Worm (Caenorhabditis elegans) whole organism, mixed stage, embryonic: Measurements from ENCODE around the gene ZK666.1.
"Not testable (repeated sequence)": the region's sequence is repeated elsewhere in the genome, so short reads cannot be mapped to it uniquely, and the experiment has no call there.

Source experiments
- M03D4.4 ChIP-seq: sonication (generic microtip); optimal IDR thresholded peaks from 2 replicates; lab custom pipeline; 2017; ENCODE audit warnings: mild to moderate bottlenecking, missing genetic modification characterization, missing compliant biosample characterization
- bed-3 ChIP-seq: fragments of 200-800 bp; sonication (Bioruptor generic); optimal IDR thresholded peaks from 3 replicates; lab custom pipeline; 2018; ENCODE audit warnings: mild to moderate bottlenecking, missing genetic modification characterization, moderate library complexity, missing compliant biosample characterization
- blmp-1 ChIP-seq: fragments of 150-350 bp; optimal IDR thresholded peaks from 2 replicates; lab custom pipeline; 2014; ENCODE audit warnings: missing biosample characterization, missing genetic modification characterization
- ceh-39 ChIP-seq: fragments of 150-350 bp; optimal IDR thresholded peaks from 2 replicates; lab custom pipeline; 2014; ENCODE audit warnings: missing biosample characterization, missing genetic modification characterization
- ceh-43 ChIP-seq: fragments of 200-800 bp; sonication (Bioruptor generic); optimal IDR thresholded peaks from 2 replicates; lab custom pipeline; 2018; ENCODE audit warnings: mild to moderate bottlenecking, missing genetic modification characterization, moderate library complexity, missing compliant biosample characterization
- ces-1 ChIP-seq: fragments of 150-350 bp; optimal IDR thresholded peaks from 2 replicates; lab custom pipeline; 2014; ENCODE audit warnings: missing biosample characterization, missing genetic modification reagents, missing genetic modification characterization
- cnd-1 ChIP-seq: fragments of 200-800 bp; sonication (Bioruptor generic); optimal IDR thresholded peaks from 2 replicates; lab custom pipeline; 2018; ENCODE audit warnings: mild to moderate bottlenecking, missing genetic modification characterization, missing compliant biosample characterization
- drap-1 ChIP-seq: fragments of 200-800 bp; sonication (Bioruptor generic); optimal IDR thresholded peaks from 3 replicates; lab custom pipeline; 2018; ENCODE audit warnings: mild to moderate bottlenecking, missing genetic modification characterization, missing compliant biosample characterization
- elt-1 ChIP-seq: sonication (generic microtip); optimal IDR thresholded peaks from 2 replicates; lab custom pipeline; 2017; ENCODE audit warnings: missing genetic modification characterization, mild to moderate bottlenecking, missing compliant biosample characterization, antibody characterized with exemption, moderate library complexity, borderline replicate concordance; ENCODE audit not compliant: insufficient read depth
- elt-3 ChIP-seq: fragments of 150-350 bp; optimal IDR thresholded peaks from 2 replicates; lab custom pipeline; 2014; ENCODE audit warnings: missing biosample characterization, missing genetic modification characterization
- flh-1 ChIP-seq: fragments of 200-800 bp; sonication (Bioruptor generic); optimal IDR thresholded peaks from 2 replicates; lab custom pipeline; 2018; ENCODE audit warnings: mild to moderate bottlenecking, missing genetic modification characterization, moderate library complexity, missing compliant biosample characterization
- ham-2 ChIP-seq: fragments of 200-800 bp; sonication (Bioruptor generic); optimal IDR thresholded peaks from 2 replicates; lab custom pipeline; 2018; ENCODE audit warnings: mild to moderate bottlenecking, missing genetic modification characterization, missing compliant biosample characterization
- hlh-1 ChIP-seq: fragments of 150-350 bp; optimal IDR thresholded peaks from 2 replicates; lab custom pipeline; 2014; ENCODE audit warnings: missing biosample characterization, missing genetic modification reagents, missing genetic modification characterization
- lin-13 ChIP-seq: fragments of 150-350 bp; optimal IDR thresholded peaks from 2 replicates; lab custom pipeline; 2014; ENCODE audit warnings: missing biosample characterization, missing genetic modification characterization
- lin-32 ChIP-seq: fragments of 200-800 bp; sonication (Bioruptor generic); optimal IDR thresholded peaks from 2 replicates; lab custom pipeline; 2018; ENCODE audit warnings: mild to moderate bottlenecking, missing genetic modification characterization, missing compliant biosample characterization
- lsy-2 ChIP-seq: fragments of 150-350 bp; optimal IDR thresholded peaks from 2 replicates; lab custom pipeline; 2014; ENCODE audit warnings: missing biosample characterization, missing genetic modification characterization
- mab-5 ChIP-seq: fragments of 150-350 bp; optimal IDR thresholded peaks from 2 replicates; lab custom pipeline; 2014; ENCODE audit warnings: missing biosample characterization, missing genetic modification characterization
- mep-1 ChIP-seq: fragments of 150-350 bp; optimal IDR thresholded peaks from 2 replicates; lab custom pipeline; 2017; ENCODE audit warnings: missing biosample characterization, missing genetic modification reagents, missing genetic modification characterization, inconsistent platforms
- mls-2 ChIP-seq: sonication (generic microtip); optimal IDR thresholded peaks from 2 replicates; lab custom pipeline; 2016; ENCODE audit warnings: mild to moderate bottlenecking, missing genetic modification characterization, moderate library complexity, missing compliant biosample characterization
- nhr-2 ChIP-seq: fragments of 150-350 bp; optimal IDR thresholded peaks from 2 replicates; lab custom pipeline; 2014; ENCODE audit warnings: missing biosample characterization, missing genetic modification characterization
- nhr-237 ChIP-seq: fragments of 150-350 bp; optimal IDR thresholded peaks from 2 replicates; lab custom pipeline; 2014; ENCODE audit warnings: missing biosample characterization, missing genetic modification characterization
- nhr-28 ChIP-seq: fragments of 150-350 bp; optimal IDR thresholded peaks from 2 replicates; lab custom pipeline; 2014; ENCODE audit warnings: missing biosample characterization, missing genetic modification characterization
- nhr-76 ChIP-seq: sonication (generic microtip); optimal IDR thresholded peaks from 2 replicates; lab custom pipeline; 2017; ENCODE audit warnings: missing biosample characterization, missing genetic modification characterization
- sem-2 ChIP-seq: fragments of 200-800 bp; sonication (Bioruptor generic); optimal IDR thresholded peaks from 2 replicates; lab custom pipeline; 2018; ENCODE audit warnings: mild to moderate bottlenecking, missing genetic modification characterization, missing compliant biosample characterization
- snpc-4 ChIP-seq: fragments of 150-350 bp; optimal IDR thresholded peaks from 2 replicates; lab custom pipeline; 2014; ENCODE audit warnings: missing biosample characterization, missing genetic modification characterization
- sptf-1 ChIP-seq: sonication (generic microtip); optimal IDR thresholded peaks from 2 replicates; lab custom pipeline; 2017; ENCODE audit warnings: mild to moderate bottlenecking, missing genetic modification characterization, moderate library complexity, missing compliant biosample characterization
- tbx-8 ChIP-seq: fragments of 200-800 bp; sonication (Bioruptor generic); optimal IDR thresholded peaks from 2 replicates; lab custom pipeline; 2018; ENCODE audit warnings: mild to moderate bottlenecking, missing genetic modification characterization, moderate library complexity, missing compliant biosample characterization
- unc-39 ChIP-seq: fragments of 150-350 bp; optimal IDR thresholded peaks from 2 replicates; lab custom pipeline; 2014; ENCODE audit warnings: missing biosample characterization, missing genetic modification characterization
- zip-8 ChIP-seq: fragments of 150-350 bp; optimal IDR thresholded peaks from 2 replicates; lab custom pipeline; 2014; ENCODE audit warnings: missing biosample characterization, missing genetic modification characterization
- ztf-11 ChIP-seq: fragments of 150-350 bp; optimal IDR thresholded peaks from 2 replicates; lab custom pipeline; 2014; ENCODE audit warnings: missing biosample characterization, missing genetic modification characterization

Gene ZK666.1

DNA sequence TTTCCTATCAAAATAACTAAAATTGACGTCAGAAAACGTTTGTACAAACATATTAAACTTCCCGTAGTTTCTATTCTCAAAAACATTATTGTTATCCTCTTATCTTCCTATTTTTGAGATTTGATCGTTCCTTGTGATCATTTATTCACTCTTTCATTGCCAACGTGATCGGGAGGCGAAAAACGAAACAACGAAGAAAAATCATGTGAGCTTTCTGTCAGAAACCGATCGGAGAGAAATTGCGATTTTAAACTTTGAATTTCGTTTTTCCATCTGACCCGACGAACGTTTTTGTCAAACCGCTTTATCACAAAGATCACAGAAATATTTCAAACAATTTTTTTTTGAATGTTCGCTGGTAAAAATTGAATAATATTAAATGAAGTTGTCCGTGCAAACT, 24.8 kb downstream of the ZK666.1 start:
- TF ChIP-seq ceh-43 (GFP tag; lab: Kevin White, UChicago) (no peak), drap-1 (GFP tag; lab: Kevin White, UChicago) (no peak), blmp-1 (no peak), mep-1 (no peak), hlh-1 (tag; lab: Kevin White, UChicago) (no peak), nhr-237 (tag; lab: Kevin White, UChicago) (no peak)

ce11 chrII:10445738-10446137, 25.4 kb downstream of the ZK666.1 start:
- no peak for TF ChIP-seq ceh-43 (GFP tag; lab: Kevin White, UChicago)

ce11 chrII:10444971-10445707, 26.0 kb downstream of the ZK666.1 start:
- TF ChIP-seq ham-2 (no peak), lsy-2 (tag; lab: Kevin White, UChicago) (peak; percentile 77)

DNA sequence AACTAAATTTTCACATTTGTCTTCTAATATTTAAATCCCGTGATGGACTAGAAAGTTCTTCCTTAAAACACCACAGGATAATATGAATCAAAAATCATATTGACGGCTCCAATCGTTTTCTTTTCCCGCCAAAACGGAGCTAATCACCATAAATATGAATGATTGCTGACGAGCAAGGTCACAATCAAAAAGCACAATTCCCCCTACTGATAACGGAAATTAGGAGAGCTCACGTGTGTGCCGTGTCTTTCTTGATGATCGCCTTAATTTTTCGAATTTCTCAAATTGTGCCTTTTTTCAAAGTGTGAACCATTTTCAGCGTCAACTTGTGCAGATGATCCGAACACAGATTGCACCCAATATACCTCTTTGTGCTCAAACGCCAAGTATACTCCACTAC, 27.2 kb downstream of the ZK666.1 start:
- no peak for TF ChIP-seq hlh-1 (tag; lab: Kevin White, UChicago)
- TF ChIP-seq nhr-237 (tag; lab: Kevin White, UChicago), result no peak
- TF ChIP-seq cnd-1 (tag; lab: Kevin White, UChicago), result no peak
- TF ChIP-seq zip-8 (tag; lab: Kevin White, UChicago), result no peak
- TF ChIP-seq bed-3 (GFP tag; lab: Kevin White, UChicago), result no peak
- TF ChIP-seq snpc-4 (tag; lab: Kevin White, UChicago), result no peak
- TF ChIP-seq elt-1 (tag; lab: Kevin White, UChicago), result no peak
- no peak for TF ChIP-seq lin-32
- TF ChIP-seq sem-2 (GFP tag; lab: Kevin White, UChicago), result no peak
- TF ChIP-seq mep-1, result no peak
- no peak for TF ChIP-seq ztf-11
- no peak for TF ChIP-seq sptf-1 (tag; lab: Kevin White, UChicago)
- no peak for TF ChIP-seq lin-13 (tag; lab: Kevin White, UChicago)
- no peak for TF ChIP-seq nhr-76
- TF ChIP-seq mls-2 (tag; lab: Kevin White, UChicago), result no peak
- no peak for TF ChIP-seq blmp-1
- no peak for TF ChIP-seq drap-1 (GFP tag; lab: Kevin White, UChicago)
- TF ChIP-seq M03D4.4 (tag; lab: Kevin White, UChicago), result no peak
- TF ChIP-seq, all 35 proteins: peak for 0

DNA sequence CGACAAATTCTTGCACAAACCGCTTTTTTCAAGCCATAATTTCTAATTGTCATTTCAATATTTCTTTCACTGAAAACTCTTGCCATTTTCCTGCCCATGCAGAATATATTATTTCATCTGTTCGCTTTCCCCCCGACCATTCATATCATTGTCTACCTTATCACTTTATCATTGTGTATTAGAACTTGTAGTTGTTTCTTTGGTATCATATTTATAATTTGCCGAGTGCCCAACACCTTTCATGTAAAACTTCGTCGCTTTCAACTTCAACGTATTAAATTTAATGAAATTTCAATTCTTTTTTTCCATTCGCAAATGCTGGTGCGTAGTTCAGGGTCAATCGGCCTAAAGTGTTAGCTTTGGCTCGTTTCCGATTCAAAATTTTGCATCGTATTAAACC, 28.3 kb downstream of the ZK666.1 start, which contains the start of gene ZK673.1:
ZK673.1 (plus strand) TSS at position 301 of the 400 bp plus-strand sequence.
- not testable (repeated sequence) for TF ChIP-seq ham-2; mab-5 (tag; lab: Kevin White, UChicago); cnd-1 (tag; lab: Kevin White, UChicago)

DNA sequence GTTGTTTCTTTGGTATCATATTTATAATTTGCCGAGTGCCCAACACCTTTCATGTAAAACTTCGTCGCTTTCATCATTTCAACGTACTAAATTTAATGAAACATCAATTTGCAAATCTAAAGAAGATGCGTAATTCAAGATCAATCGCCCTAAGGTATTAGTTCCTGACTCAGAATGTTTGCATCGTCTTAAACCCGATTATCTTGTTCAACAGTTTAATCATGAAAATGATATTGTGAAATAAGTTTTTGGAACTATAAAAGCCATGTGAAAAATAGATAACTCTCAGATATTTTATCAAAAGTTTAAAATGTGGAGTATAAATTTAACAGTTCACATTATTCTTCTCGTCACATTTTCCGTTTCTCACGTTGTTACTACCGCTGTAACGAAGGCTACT, 31.2 kb downstream of the ZK666.1 start, which contains the start of gene E04D5.4:
E04D5.4 (plus strand) TSS at position 301 of the 400 bp plus-strand sequence.
- TF ChIP-seq ceh-43 (GFP tag; lab: Kevin White, UChicago), result no peak
- no peak for TF ChIP-seq elt-3 (tag; lab: Kevin White, UChicago)
- no peak for TF ChIP-seq nhr-2 (tag; lab: Kevin White, UChicago)
- TF ChIP-seq flh-1 (GFP tag; lab: Kevin White, UChicago), result no peak
- no peak for TF ChIP-seq nhr-76
- no peak for TF ChIP-seq lin-13 (tag; lab: Kevin White, UChicago)
- no peak for TF ChIP-seq zip-8 (tag; lab: Kevin White, UChicago)
- no peak for TF ChIP-seq mep-1
- no peak for TF ChIP-seq snpc-4 (tag; lab: Kevin White, UChicago)
- no peak for TF ChIP-seq mls-2 (tag; lab: Kevin White, UChicago)
- no peak for TF ChIP-seq ceh-39 (tag; lab: Kevin White, UChicago)
- no peak for TF ChIP-seq ham-2
- no peak for TF ChIP-seq blmp-1
- TF ChIP-seq, all 35 proteins: peak for 0

- TF ChIP-seq ces-1 (GFP tag; lab: Kevin White, UChicago), result no peak
- no peak for TF ChIP-seq ceh-43 (GFP tag; lab: Kevin White, UChicago)
- no peak for TF ChIP-seq sptf-1 (tag; lab: Kevin White, UChicago)
- no peak for TF ChIP-seq elt-1 (tag; lab: Kevin White, UChicago)
- no peak for TF ChIP-seq elt-3 (tag; lab: Kevin White, UChicago)
- TF ChIP-seq drap-1 (GFP tag; lab: Kevin White, UChicago), result no peak
- TF ChIP-seq mls-2 (tag; lab: Kevin White, UChicago), result no peak
- TF ChIP-seq mab-5 (tag; lab: Kevin White, UChicago), result no peak
- TF ChIP-seq zip-8 (tag; lab: Kevin White, UChicago), result no peak
- no peak for TF ChIP-seq unc-39 (tag; lab: Kevin White, UChicago)
- no peak for TF ChIP-seq mep-1
- no peak for TF ChIP-seq tbx-8 (GFP tag; lab: Kevin White, UChicago)
- no peak for TF ChIP-seq lin-32
- no peak for TF ChIP-seq nhr-28 (tag; lab: Kevin White, UChicago)
Observed at ce11 chrII:10437840-10438239, 33.3 kb downstream of the ZK666.1 start.
